Worm (Caenorhabditis elegans) whole organism, L2 larva: ENCODE data around the gene T12D8.9.

Experiments used
- C34F6.9 ChIP-seq: fragments of 150-350 bp; optimal IDR thresholded peaks from 2 replicates; lab custom pipeline; 2014; ENCODE audit warnings: missing biosample characterization, missing genetic modification characterization
- F13H6.1 ChIP-seq: sonication (generic microtip); optimal IDR thresholded peaks from 2 replicates; lab custom pipeline; 2016; ENCODE audit warnings: missing genetic modification characterization, missing compliant biosample characterization
- R02D3.7 ChIP-seq: fragments of 150-350 bp; optimal IDR thresholded peaks from 2 replicates; lab custom pipeline; 2014; ENCODE audit warnings: missing biosample characterization, missing genetic modification characterization
- Y55F3AM.14 ChIP-seq: fragments of 200-800 bp; sonication (Bioruptor generic); optimal IDR thresholded peaks from 2 replicates; lab custom pipeline; 2018; ENCODE audit warnings: mild to moderate bottlenecking, missing genetic modification characterization, missing compliant biosample characterization
- ZK546.5 ChIP-seq: sonication (generic microtip); optimal IDR thresholded peaks from 2 replicates; lab custom pipeline; 2017; ENCODE audit warnings: missing biosample characterization, missing genetic modification characterization
- aly-2 ChIP-seq: fragments of 150-350 bp; optimal IDR thresholded peaks from 2 replicates; lab custom pipeline; 2014; ENCODE audit warnings: missing biosample characterization, missing genetic modification characterization
- ama-1 ChIP-seq: fragments of 150-350 bp; optimal IDR thresholded peaks from 2 replicates; lab custom pipeline; 2018; ENCODE audit warnings: inconsistent platforms
- ceh-16 ChIP-seq: fragments of 150-350 bp; optimal IDR thresholded peaks from 2 replicates; lab custom pipeline; 2014; ENCODE audit warnings: missing biosample characterization, missing genetic modification characterization
- ceh-82 ChIP-seq: fragments of 150-350 bp; optimal IDR thresholded peaks from 2 replicates; lab custom pipeline; 2014; ENCODE audit warnings: missing biosample characterization, missing genetic modification characterization
- crh-2 ChIP-seq: sonication (generic microtip); optimal IDR thresholded peaks from 2 replicates; lab custom pipeline; 2017; ENCODE audit warnings: missing biosample characterization, missing genetic modification characterization
- egl-27 ChIP-seq: sonication (generic microtip); optimal IDR thresholded peaks from 3 replicates; lab custom pipeline; 2017; ENCODE audit warnings: missing biosample characterization, missing genetic modification reagents, missing genetic modification characterization
- elt-1 ChIP-seq: fragments of 150-350 bp; optimal IDR thresholded peaks from 2 replicates; lab custom pipeline; 2014; ENCODE audit warnings: missing biosample characterization, missing genetic modification characterization
- elt-3 ChIP-seq: sonication (generic microtip); optimal IDR thresholded peaks from 2 replicates; lab custom pipeline; 2017; ENCODE audit warnings: missing biosample characterization, missing genetic modification characterization
- fos-1 ChIP-seq: fragments of 150-350 bp; optimal IDR thresholded peaks from 2 replicates; lab custom pipeline; 2014; ENCODE audit warnings: missing biosample characterization, missing genetic modification characterization
- gmeb-1 ChIP-seq: fragments of 150-350 bp; optimal IDR thresholded peaks from 2 replicates; lab custom pipeline; 2014; ENCODE audit warnings: missing biosample characterization, missing genetic modification characterization
- lin-11 ChIP-seq: fragments of 150-350 bp; sonication (generic microtip); optimal IDR thresholded peaks from 2 replicates; lab custom pipeline; 2014; ENCODE audit warnings: missing biosample characterization, missing genetic modification characterization, inconsistent platforms, mixed read lengths
- lin-13 ChIP-seq: fragments of 150-350 bp; optimal IDR thresholded peaks from 2 replicates; lab custom pipeline; 2014; ENCODE audit warnings: missing biosample characterization, missing genetic modification reagents, missing genetic modification characterization
- lin-39 ChIP-seq: fragments of 150-350 bp; optimal IDR thresholded peaks from 2 replicates; lab custom pipeline; 2014; ENCODE audit warnings: missing biosample characterization, missing genetic modification reagents, missing genetic modification characterization
- lsy-2 ChIP-seq, 2 experiments: fragments of 150-350 bp in 1 of 2; sonication (generic microtip) in 1 of 2; optimal IDR thresholded peaks; 2 replicates each; lab custom pipeline; 2014 to 2017; ENCODE audit warnings: missing biosample characterization in 2 of 2, missing genetic modification characterization in 2 of 2
- mab-5 ChIP-seq: fragments of 150-350 bp; optimal IDR thresholded peaks from 2 replicates; lab custom pipeline; 2014; ENCODE audit warnings: missing biosample characterization, missing genetic modification characterization
- mdl-1 ChIP-seq, 2 experiments: fragments of 150-350 bp in 1 of 2; sonication (generic microtip) in 1 of 2; optimal IDR thresholded peaks; 2 replicates each; lab custom pipeline; 2017; ENCODE audit warnings: missing biosample characterization in 2 of 2, missing genetic modification characterization in 2 of 2
- nhr-10 ChIP-seq: sonication (generic microtip); optimal IDR thresholded peaks from 2 replicates; lab custom pipeline; 2017; ENCODE audit warnings: missing biosample characterization, missing genetic modification characterization
- nhr-11 ChIP-seq: fragments of 150-350 bp; optimal IDR thresholded peaks from 2 replicates; lab custom pipeline; 2014; ENCODE audit warnings: missing biosample characterization, missing genetic modification characterization
- nhr-12 ChIP-seq: fragments of 150-350 bp; optimal IDR thresholded peaks from 2 replicates; lab custom pipeline; 2014; ENCODE audit warnings: missing biosample characterization, missing genetic modification characterization
- nhr-129 ChIP-seq: fragments of 150-350 bp; optimal IDR thresholded peaks from 2 replicates; lab custom pipeline; 2014; ENCODE audit warnings: missing biosample characterization, missing genetic modification characterization
- nhr-21 ChIP-seq: fragments of 150-350 bp; optimal IDR thresholded peaks from 2 replicates; lab custom pipeline; 2014; ENCODE audit warnings: missing biosample characterization, missing genetic modification characterization
- nhr-23 ChIP-seq: fragments of 150-350 bp; optimal IDR thresholded peaks from 2 replicates; lab custom pipeline; 2014; ENCODE audit warnings: missing biosample characterization, missing genetic modification reagents, missing genetic modification characterization
- nhr-237 ChIP-seq: fragments of 150-350 bp; optimal IDR thresholded peaks from 2 replicates; lab custom pipeline; 2014; ENCODE audit warnings: missing biosample characterization, missing genetic modification characterization
- nhr-6 ChIP-seq: fragments of 150-350 bp; optimal IDR thresholded peaks from 2 replicates; lab custom pipeline; 2014; ENCODE audit warnings: missing biosample characterization, missing genetic modification characterization
- peb-1 ChIP-seq: fragments of 150-350 bp; optimal IDR thresholded peaks from 2 replicates; lab custom pipeline; 2014; ENCODE audit warnings: missing biosample characterization, missing genetic modification characterization
- sma-3 ChIP-seq: sonication (generic microtip); optimal IDR thresholded peaks from 2 replicates; lab custom pipeline; 2016; ENCODE audit warnings: missing genetic modification reagents, missing genetic modification characterization, missing compliant biosample characterization
- sma-9 ChIP-seq, 2 experiments: fragments of 150-350 bp in 1 of 2; sonication (generic microtip) in 1 of 2; optimal IDR thresholded peaks; 2 replicates each; lab custom pipeline; 2014 to 2016; ENCODE audit warnings: missing genetic modification characterization in 2 of 2, mild to moderate bottlenecking in 1 of 2, missing biosample characterization in 1 of 2, missing compliant biosample characterization in 1 of 2, missing genetic modification reagents in 1 of 2, moderate library complexity in 1 of 2
- snpc-4 ChIP-seq: fragments of 150-350 bp; optimal IDR thresholded peaks from 2 replicates; lab custom pipeline; 2014; ENCODE audit warnings: missing biosample characterization, missing genetic modification characterization
- unc-39 ChIP-seq: fragments of 150-350 bp; optimal IDR thresholded peaks from 2 replicates; lab custom pipeline; 2014; ENCODE audit warnings: missing biosample characterization, missing genetic modification characterization
- unc-55 ChIP-seq: fragments of 150-350 bp; sonication (generic microtip); optimal IDR thresholded peaks from 3 replicates; lab custom pipeline; 2014; ENCODE audit warnings: missing biosample characterization, missing genetic modification reagents, missing genetic modification characterization
- unc-62 ChIP-seq: fragments of 150-350 bp; optimal IDR thresholded peaks from 2 replicates; lab custom pipeline; 2014; ENCODE audit warnings: missing biosample characterization, missing genetic modification reagents, missing genetic modification characterization
- ztf-11 ChIP-seq: sonication (generic microtip); optimal IDR thresholded peaks from 2 replicates; lab custom pipeline; 2017; ENCODE audit warnings: missing biosample characterization, missing genetic modification characterization

T12D8.9 gene

ce11 chrIII:13652708-13653107, 35.8 kb downstream of the T12D8.9 start:
- TF ChIP-seq mab-5 (tag; lab: Kevin White, UChicago) = no peak
- no peak for TF ChIP-seq nhr-6

- TF ChIP-seq egl-27 = no peak
- TF ChIP-seq lin-13 (GFP tag; lab: Kevin White, UChicago) = no peak
- no peak for TF ChIP-seq lin-11 (tag; lab: Kevin White, UChicago)
- TF ChIP-seq snpc-4 (tag; lab: Kevin White, UChicago) = no peak
- TF ChIP-seq sma-9 (GFP tag; optimal IDR thresholded peaks at IDR 0.05; lab: Kevin White, UChicago) = no peak
- TF ChIP-seq sma-9 (tag; optimal IDR thresholded peaks at IDR 0.05; lab: Kevin White, UChicago) = no peak
- TF ChIP-seq nhr-12 = no peak
- TF ChIP-seq unc-55 = no peak
- TF ChIP-seq nhr-6 = no peak
- TF ChIP-seq ztf-11 (tag; lab: Kevin White, UChicago) = no peak
- no peak for TF ChIP-seq R02D3.7 (tag; lab: Kevin White, UChicago)
- no peak for TF ChIP-seq crh-2
- TF ChIP-seq peb-1 (tag; lab: Kevin White, UChicago) = no peak
- TF ChIP-seq ceh-16 (tag; lab: Kevin White, UChicago) = no peak
- no peak for TF ChIP-seq lsy-2 (tag; optimal IDR thresholded peaks at IDR 0.05; lab: Kevin White, UChicago)
- no peak for TF ChIP-seq sma-3
- no peak for TF ChIP-seq ama-1 (lab: Kevin White, UChicago)
- no peak for TF ChIP-seq ceh-82
Measured at ce11 chrIII:13654950-13655349, 38.0 kb downstream of the T12D8.9 start.

ce11 chrIII:13656680-13657079, 39.8 kb downstream of the T12D8.9 start:
- TF ChIP-seq lin-39 (tag; lab: Kevin White, UChicago) = no peak
- TF ChIP-seq nhr-11 = no peak
- no peak for TF ChIP-seq lin-13 (GFP tag; lab: Kevin White, UChicago)
- TF ChIP-seq unc-62 (GFP tag; lab: Kevin White, UChicago) = no peak
- TF ChIP-seq elt-3 = no peak
- TF ChIP-seq nhr-129 (tag; lab: Kevin White, UChicago) = no peak
- no peak for TF ChIP-seq nhr-23 (tag; lab: Kevin White, UChicago)
- TF ChIP-seq R02D3.7 (tag; lab: Kevin White, UChicago) = no peak
- TF ChIP-seq egl-27 = no peak
- TF ChIP-seq snpc-4 (tag; lab: Kevin White, UChicago) = no peak
- TF ChIP-seq aly-2 = no peak
- TF ChIP-seq sma-3 = no peak
- no peak for TF ChIP-seq nhr-21
- no peak for TF ChIP-seq nhr-10 (tag; lab: Kevin White, UChicago)
- no peak for TF ChIP-seq nhr-237
- no peak for TF ChIP-seq lin-11 (tag; lab: Kevin White, UChicago)
- no peak for TF ChIP-seq sma-9 (GFP tag; optimal IDR thresholded peaks at IDR 0.05; lab: Kevin White, UChicago)
- TF ChIP-seq sma-9 (tag; optimal IDR thresholded peaks at IDR 0.05; lab: Kevin White, UChicago) = no peak
- TF ChIP-seq C34F6.9 (tag; lab: Kevin White, UChicago) = no peak
- no peak for TF ChIP-seq ceh-82

ce11 chrIII:13657975-13658374, 41.1 kb downstream of the T12D8.9 start:
- TF ChIP-seq R02D3.7 (tag; lab: Kevin White, UChicago) (no peak), fos-1 (peak; percentile 76), Y55F3AM.14 (GFP tag; lab: Kevin White, UChicago) (no peak), unc-39 (no peak), lsy-2 (tag; optimal IDR thresholded peaks at IDR 0.05; lab: Kevin White, UChicago) (no peak), F13H6.1 (tag; lab: Kevin White, UChicago) (no peak), gmeb-1 (tag; lab: Kevin White, UChicago) (no peak), lin-39 (tag; lab: Kevin White, UChicago) (no peak), elt-1 (tag; lab: Kevin White, UChicago) (no peak), nhr-129 (tag; lab: Kevin White, UChicago) (peak; percentile 24), nhr-12 (no peak), lin-13 (GFP tag; lab: Kevin White, UChicago) (no peak), mdl-1 (tag; optimal IDR thresholded peaks at IDR 0.05; lab: Kevin White, UChicago) (no peak)

- TF ChIP-seq ZK546.5 (tag; lab: Kevin White, UChicago) = no peak
- TF ChIP-seq elt-1 (tag; lab: Kevin White, UChicago) = peak; percentile 4
- no peak for TF ChIP-seq unc-55
- TF ChIP-seq ceh-16 (tag; lab: Kevin White, UChicago) = peak; percentile 27
- TF ChIP-seq, all 48 proteins: peak for 2
Measured at ce11 chrIII:13659028-13659427, 42.1 kb downstream of the T12D8.9 start.
